ENCODE assay signal across 4 fruit fly cellular contexts in genomic region chr3L:753568-754156, dm6.
TF ChIP-seq lines count a peak whose summit lies in the region.

No protein-coding gene starts in this region.

- TF ChIP-seq CTCF in whole organism, embryonic (GFP tag; optimal IDR thresholded peaks at IDR 0.05; lab: Kevin White, UChicago), result no peak

TF ChIP-seq in whole organism, adult, 20 proteins besides CTCF, POLR2A, EP300 and RAD21:
- no peak for TF ChIP-seq CG7045 (GFP tag; optimal IDR thresholded peaks at IDR 0.05; lab: Kevin White, UChicago)
- peak; percentile 36 for TF ChIP-seq pad (GFP tag; optimal IDR thresholded peaks at IDR 0.05; lab: Kevin White, UChicago)
- TF ChIP-seq cnc (optimal IDR thresholded peaks at IDR 0.05; lab: Kevin White, UChicago), result no peak
- no peak for TF ChIP-seq kay (GFP tag; lab: Kevin White, UChicago; ENCODE audit: borderline replicate concordance)
- peak; percentile 79 for TF ChIP-seq CG12768 (GFP tag; optimal IDR thresholded peaks at IDR 0.05; lab: Kevin White, UChicago)
- TF ChIP-seq cic (GFP tag; optimal IDR thresholded peaks at IDR 0.05; lab: Kevin White, UChicago), result no peak
- TF ChIP-seq CG14711 (tag; optimal IDR thresholded peaks at IDR 0.05; lab: Kevin White, UChicago), result no peak

TF ChIP-seq in whole organism, embryonic, 481 proteins besides CTCF, POLR2A, EP300 and RAD21 (continues in another document):
- TF ChIP-seq gem (tag; optimal IDR thresholded peaks at IDR 0.05; lab: Kevin White, UChicago), result no peak
- TF ChIP-seq chn (GFP tag; optimal IDR thresholded peaks at IDR 0.05; lab: Kevin White, UChicago), result peak; percentile 62
- TF ChIP-seq Dbx (GFP tag; IDR thresholded peaks at IDR 0.05; lab: Robert Waterston, UW), result peak; percentile 40; the same call in 2 of the 3 replicates
- no peak for TF ChIP-seq CG7556 (GFP tag; optimal IDR thresholded peaks at IDR 0.05; lab: Kevin White, UChicago)
- TF ChIP-seq H15 (GFP tag; IDR thresholded peaks at IDR 0.05; lab: Robert Waterston, UW), result 0 out of 3 replicates have a peak, but pooled peaks have one; percentile 22
- no peak for TF ChIP-seq her (GFP tag; optimal IDR thresholded peaks at IDR 0.05; lab: Kevin White, UChicago)
- TF ChIP-seq CG9727 (GFP tag; optimal IDR thresholded peaks at IDR 0.05; lab: Kevin White, UChicago), result no peak
- no peak for TF ChIP-seq knrl (GFP tag; IDR thresholded peaks at IDR 0.05; lab: Robert Waterston, UW; ENCODE audit: partially characterized antibody)
- 0 out of 2 replicates have a peak, but pooled peaks have one; percentile 12 for TF ChIP-seq CG16779 (GFP tag; IDR thresholded peaks at IDR 0.05; lab: Robert Waterston, UW)
- TF ChIP-seq seq (GFP tag; IDR thresholded peaks at IDR 0.05; lab: Robert Waterston, UW), result no peak
- 0 out of 2 replicates have a peak, but pooled peaks have one; percentile 37 for TF ChIP-seq CG32767 (GFP tag; IDR thresholded peaks at IDR 0.05; lab: Robert Waterston, UW)
- 0 out of 2 replicates have a peak, but pooled peaks have one; percentile 9 for TF ChIP-seq Awh (GFP tag; IDR thresholded peaks at IDR 0.05; lab: Robert Waterston, UW)
- peak; percentile 19 for TF ChIP-seq pb (GFP tag; optimal IDR thresholded peaks at IDR 0.05; lab: Kevin White, UChicago)
- TF ChIP-seq Nf-YC (tag; optimal IDR thresholded peaks at IDR 0.05; lab: Kevin White, UChicago), result peak; percentile 32
- TF ChIP-seq Dp (GFP tag; optimal IDR thresholded peaks at IDR 0.05; lab: Kevin White, UChicago), result no peak
- no peak for TF ChIP-seq TFAM (GFP tag; optimal IDR thresholded peaks at IDR 0.05; lab: Kevin White, UChicago)
- TF ChIP-seq fd64A (GFP tag; optimal IDR thresholded peaks at IDR 0.05; lab: Kevin White, UChicago), result peak; percentile 3
- TF ChIP-seq nerfin-2 (GFP tag; IDR thresholded peaks at IDR 0.05; lab: Robert Waterston, UW; ENCODE audit: partially characterized antibody), result no peak
- peak; percentile 89 for TF ChIP-seq CG15479 (GFP tag; optimal IDR thresholded peaks at IDR 0.05; lab: Kevin White, UChicago)
- no peak for TF ChIP-seq CG12236 (GFP tag; optimal IDR thresholded peaks at IDR 0.05; lab: Kevin White, UChicago)
- no peak for TF ChIP-seq PHDP (tag; optimal IDR thresholded peaks at IDR 0.05; lab: Kevin White, UChicago)
- peak; percentile 35; the same call in 1 of the 2 replicates for TF ChIP-seq Xrp1 (GFP tag; IDR thresholded peaks at IDR 0.05; lab: Robert Waterston, UW)
- TF ChIP-seq Max (GFP tag; optimal IDR thresholded peaks at IDR 0.05; lab: Kevin White, UChicago), result no peak
- TF ChIP-seq CG11093 (GFP tag; IDR thresholded peaks at IDR 0.05; lab: Robert Waterston, UW), result no peak
- 0 out of 2 replicates have a peak, but pooled peaks have one; percentile 8 for TF ChIP-seq E2f1 (GFP tag; IDR thresholded peaks at IDR 0.05; lab: Robert Waterston, UW)
- no peak for TF ChIP-seq Trl (optimal IDR thresholded peaks at IDR 0.05; lab: Kevin White, UChicago)
- peak; percentile 3 for TF ChIP-seq Trl (GFP tag; optimal IDR thresholded peaks at IDR 0.05; lab: Kevin White, UChicago)

TF ChIP-seq in whole organism, prepupa, 60 proteins besides CTCF, POLR2A, EP300 and RAD21:
- no peak for TF ChIP-seq Hr39 (GFP tag; optimal IDR thresholded peaks at IDR 0.05; lab: Kevin White, UChicago)
- TF ChIP-seq CG6163 (GFP tag; IDR thresholded peaks at IDR 0.05; lab: Robert Waterston, UW), result peak; percentile 55; the same call in 1 of the 3 replicates
- peak; percentile 1 for TF ChIP-seq net (GFP tag; optimal IDR thresholded peaks at IDR 0.05; lab: Kevin White, UChicago)
- peak; percentile 17 for TF ChIP-seq Eip78C (GFP tag; lab: Kevin White, UChicago)
- peak; percentile 42; the same call in 1 of the 3 replicates for TF ChIP-seq eg (GFP tag; IDR thresholded peaks at IDR 0.05; lab: Robert Waterston, UW)
- no peak for TF ChIP-seq CG11762 (GFP tag; optimal IDR thresholded peaks at IDR 0.05; lab: Kevin White, UChicago; ENCODE audit: insufficient read depth)
- no peak for TF ChIP-seq OdsH (GFP tag; optimal IDR thresholded peaks at IDR 0.05; lab: Kevin White, UChicago)
- peak; percentile 33 for TF ChIP-seq svp (GFP tag; lab: Kevin White, UChicago)

TF ChIP-seq in whole organism, pupa, 21 proteins besides CTCF, POLR2A, EP300 and RAD21:
- no peak for TF ChIP-seq D1 (tag; optimal IDR thresholded peaks at IDR 0.05; lab: Kevin White, UChicago)
- no peak for TF ChIP-seq CG32121 (GFP tag; IDR thresholded peaks at IDR 0.05; lab: Robert Waterston, UW)
- TF ChIP-seq CG4496 (GFP tag; IDR thresholded peaks at IDR 0.05; lab: Robert Waterston, UW), result 0 out of 3 replicates have a peak, but pooled peaks have one; percentile 36
- peak; percentile 58 for TF ChIP-seq Ets98B (GFP tag; IDR thresholded peaks at IDR 0.05; lab: Robert Waterston, UW)
- TF ChIP-seq fd96Ca (GFP tag; IDR thresholded peaks at IDR 0.05; lab: Robert Waterston, UW), result peak; percentile 51; the same call in 1 of the 3 replicates
- TF ChIP-seq rn (GFP tag; IDR thresholded peaks at IDR 0.05; lab: Robert Waterston, UW), result no peak
- TF ChIP-seq gl (tag; optimal IDR thresholded peaks at IDR 0.05; lab: Kevin White, UChicago), result no peak
TF ChIP-seq in whole organism, pupa: peak in this region for 3.
